Worm (Caenorhabditis elegans) whole organism, L1 larva: ENCODE data around the gene F42C5.6.
A peak's percentile ranks its signal among the peaks of the same experiment; 100 is the strongest.

ENCODE experiments used
- C04F5.9 ChIP-seq: sonication (generic microtip); optimal IDR thresholded peaks from 2 replicates; lab custom pipeline; 2016; ENCODE audit warnings: missing genetic modification characterization, missing compliant biosample characterization
- aha-1 ChIP-seq: fragments of 150-350 bp; optimal IDR thresholded peaks from 2 replicates; lab custom pipeline; 2014; ENCODE audit warnings: missing biosample characterization, missing genetic modification characterization
- alr-1 ChIP-seq: fragments of 200-800 bp; sonication (Bioruptor generic); optimal IDR thresholded peaks from 2 replicates; lab custom pipeline; 2018; ENCODE audit warnings: borderline replicate concordance, mild to moderate bottlenecking, missing genetic modification characterization, missing compliant biosample characterization
- blmp-1 ChIP-seq: fragments of 150-350 bp; optimal IDR thresholded peaks from 2 replicates; lab custom pipeline; 2014; ENCODE audit warnings: missing biosample characterization, missing genetic modification characterization
- ceh-82 ChIP-seq, 3 experiments: fragments of 150-350 bp in 1 of 3; sonication (generic microtip) in 2 of 3; optimal IDR thresholded peaks; 2 replicates each; lab custom pipeline; 2014 to 2017; ENCODE audit warnings: missing biosample characterization in 3 of 3, missing genetic modification characterization in 3 of 3
- ceh-90 ChIP-seq: sonication (generic microtip); optimal IDR thresholded peaks from 2 replicates; lab custom pipeline; 2016; ENCODE audit warnings: missing genetic modification characterization, missing compliant biosample characterization
- efl-1 ChIP-seq, 4 experiments: fragments of 150-350 bp; optimal IDR thresholded peaks in 3 of 4; peaks in 1 of 4; 1 replicate in 1 of 4; 2 replicates in 3 of 4; lab custom pipeline; 2014; ENCODE audit warnings: missing biosample characterization in 2 of 4, missing genetic modification characterization in 2 of 4, missing genetic modification reagents in 2 of 4
- elt-2 ChIP-seq: sonication (generic microtip); optimal IDR thresholded peaks from 2 replicates; lab custom pipeline; 2016; ENCODE audit warnings: missing genetic modification characterization, mild to moderate bottlenecking, inconsistent platforms, missing compliant biosample characterization, missing genetic modification reagents
- ets-5 ChIP-seq: fragments of 200-800 bp; sonication (Bioruptor generic); IDR thresholded peaks from 2 replicates; pipeline ENCODE4 v1.3.6; 2022; ENCODE audit warnings: missing genetic modification characterization, missing compliant biosample characterization
- fkh-10 ChIP-seq: sonication (generic microtip); optimal IDR thresholded peaks from 2 replicates; lab custom pipeline; 2017; ENCODE audit warnings: missing biosample characterization, missing genetic modification reagents, missing genetic modification characterization
- fkh-8 ChIP-seq: sonication (generic microtip); optimal IDR thresholded peaks from 2 replicates; lab custom pipeline; 2016; ENCODE audit warnings: mild to moderate bottlenecking, missing genetic modification characterization, missing compliant biosample characterization
- fos-1 ChIP-seq: fragments of 150-350 bp; optimal IDR thresholded peaks from 2 replicates; lab custom pipeline; 2014; ENCODE audit warnings: missing biosample characterization, missing genetic modification characterization
- hpl-2 ChIP-seq: fragments of 150-350 bp; optimal IDR thresholded peaks from 2 replicates; lab custom pipeline; 2014; ENCODE audit warnings: missing biosample characterization, missing genetic modification reagents, missing genetic modification characterization
- irx-1 ChIP-seq: sonication (generic microtip); optimal IDR thresholded peaks from 2 replicates; lab custom pipeline; 2016; ENCODE audit warnings: missing genetic modification characterization, missing compliant biosample characterization
- lin-13 ChIP-seq: fragments of 150-350 bp; optimal IDR thresholded peaks from 2 replicates; lab custom pipeline; 2014; ENCODE audit warnings: missing biosample characterization, missing genetic modification reagents, missing genetic modification characterization
- lin-14 ChIP-seq: fragments of 200-800 bp; sonication (Bioruptor generic); optimal IDR thresholded peaks from 2 replicates; lab custom pipeline; 2018; ENCODE audit warnings: mild to moderate bottlenecking, missing genetic modification characterization, moderate library complexity, missing compliant biosample characterization
- lin-35 ChIP-seq, 2 experiments: fragments of 150-350 bp; optimal IDR thresholded peaks; 2 replicates each; lab custom pipeline; 2014; ENCODE audit warnings: missing biosample characterization in 2 of 2, missing genetic modification characterization in 2 of 2, missing genetic modification reagents in 2 of 2
- lir-3 ChIP-seq: sonication (generic microtip); optimal IDR thresholded peaks from 2 replicates; lab custom pipeline; 2016; ENCODE audit warnings: mild to moderate bottlenecking, missing genetic modification characterization, moderate library complexity, missing compliant biosample characterization; ENCODE audit not compliant: poor library complexity
- mab-9 ChIP-seq: fragments of 200-800 bp; sonication (Bioruptor generic); IDR thresholded peaks from 2 replicates; pipeline ENCODE4 v1.3.6; 2022; ENCODE audit warnings: missing genetic modification reagents, missing genetic modification characterization, missing compliant biosample characterization
- mdl-1 ChIP-seq, 2 experiments: fragments of 150-350 bp; optimal IDR thresholded peaks; 2 replicates each; lab custom pipeline; 2014 to 2017; ENCODE audit warnings: missing biosample characterization in 2 of 2, missing genetic modification characterization in 2 of 2, inconsistent platforms in 1 of 2
- nhr-11 ChIP-seq: fragments of 150-350 bp; optimal IDR thresholded peaks from 2 replicates; lab custom pipeline; 2014; ENCODE audit warnings: missing biosample characterization, missing genetic modification characterization
- nhr-20 ChIP-seq: sonication (generic microtip); optimal IDR thresholded peaks from 2 replicates; lab custom pipeline; 2016; ENCODE audit warnings: mild to moderate bottlenecking, missing genetic modification characterization, missing compliant biosample characterization
- nhr-28 ChIP-seq: fragments of 150-350 bp; optimal IDR thresholded peaks from 2 replicates; lab custom pipeline; 2014; ENCODE audit warnings: missing biosample characterization, missing genetic modification characterization
- nhr-47 ChIP-seq: sonication (generic microtip); optimal IDR thresholded peaks from 2 replicates; lab custom pipeline; 2016; ENCODE audit warnings: mild to moderate bottlenecking, missing genetic modification characterization, moderate library complexity, missing compliant biosample characterization
- nhr-84 ChIP-seq: sonication (generic microtip); optimal IDR thresholded peaks from 2 replicates; lab custom pipeline; 2017; ENCODE audit warnings: missing biosample characterization, missing genetic modification characterization
- nhr-85 ChIP-seq: sonication (generic microtip); peaks from one replicate; lab custom pipeline; 2016; ENCODE audit warnings: missing genetic modification characterization, inconsistent platforms, missing compliant biosample characterization
- nhr-90 ChIP-seq: sonication (generic microtip); optimal IDR thresholded peaks from 2 replicates; lab custom pipeline; 2016; ENCODE audit warnings: mild to moderate bottlenecking, missing genetic modification characterization, missing compliant biosample characterization; ENCODE audit not compliant: poor library complexity
- pqm-1 ChIP-seq: sonication (generic microtip); optimal IDR thresholded peaks from 3 replicates; lab custom pipeline; 2017; ENCODE audit warnings: missing biosample characterization, missing genetic modification characterization
- snu-23 ChIP-seq: sonication (generic microtip); optimal IDR thresholded peaks from 2 replicates; lab custom pipeline; 2016; ENCODE audit warnings: missing genetic modification characterization, missing compliant biosample characterization
- sup-37 ChIP-seq: fragments of 200-800 bp; sonication (Bioruptor generic); optimal IDR thresholded peaks from 2 replicates; lab custom pipeline; 2018; ENCODE audit warnings: mild to moderate bottlenecking, missing genetic modification characterization, missing compliant biosample characterization
- swsn-7 ChIP-seq: sonication (generic microtip); optimal IDR thresholded peaks from 2 replicates; lab custom pipeline; 2016; ENCODE audit warnings: missing genetic modification characterization, missing compliant biosample characterization
- tlp-1 ChIP-seq: fragments of 150-350 bp; optimal IDR thresholded peaks from 2 replicates; lab custom pipeline; 2014; ENCODE audit warnings: missing biosample characterization, missing genetic modification characterization
- unc-130 ChIP-seq: fragments of 150-350 bp; optimal IDR thresholded peaks from 2 replicates; lab custom pipeline; 2017; ENCODE audit warnings: missing biosample characterization, missing genetic modification characterization, inconsistent platforms
- unc-62 ChIP-seq: fragments of 150-350 bp; optimal IDR thresholded peaks from 2 replicates; lab custom pipeline; 2014; ENCODE audit warnings: missing biosample characterization, missing genetic modification reagents, missing genetic modification characterization
- vab-15 ChIP-seq: sonication (generic microtip); optimal IDR thresholded peaks from 2 replicates; lab custom pipeline; 2017; ENCODE audit warnings: missing genotype, mild to moderate bottlenecking, missing genetic modification characterization, missing compliant biosample characterization
- zag-1 ChIP-seq: fragments of 150-350 bp; optimal IDR thresholded peaks from 2 replicates; lab custom pipeline; 2014; ENCODE audit warnings: missing biosample characterization, missing genetic modification characterization
- ztf-11 ChIP-seq, 2 experiments: sonication (generic microtip); optimal IDR thresholded peaks; 2 replicates each; lab custom pipeline; 2016 to 2017; ENCODE audit warnings: missing genetic modification characterization in 2 of 2, missing biosample characterization in 1 of 2, missing compliant biosample characterization in 1 of 2

Gene F42C5.6

ce11 chrIV:7287474-7287873 is 21.4 kb downstream of the F42C5.6 start, which contains the start of gene F42C5.3:
Gene F42C5.3, minus strand, starts transcription at chrIV:7287574.
- TF ChIP-seq fkh-8 (tag; lab: Kevin White, UChicago) (no peak), nhr-11 (tag; lab: Kevin White, UChicago) (no peak), sup-37 (GFP tag; lab: Kevin White, UChicago) (no peak), efl-1 (optimal IDR thresholded peaks at IDR 0.05; lab: Kevin White, UChicago) (no peak), efl-1 (GFP tag; optimal IDR thresholded peaks at IDR 0.05 in 1 of 2; lab: Kevin White, UChicago) (no peak), blmp-1 (tag; lab: Kevin White, UChicago) (no peak), tlp-1 (tag; lab: Kevin White, UChicago) (no peak), lin-13 (GFP tag; lab: Kevin White, UChicago) (no peak), nhr-85 (no peak), mab-9 (GFP tag; lab: Robert Waterston, UW) (no peak), lir-3 (tag; lab: Kevin White, UChicago) (no peak), ets-5 (GFP tag; lab: Robert Waterston, UW) (no peak), alr-1 (no peak), nhr-84 (no peak), zag-1 (tag; lab: Kevin White, UChicago) (no peak), pqm-1 (tag; lab: Kevin White, UChicago) (no peak), irx-1 (tag; lab: Kevin White, UChicago) (no peak), swsn-7 (tag; lab: Kevin White, UChicago) (no peak), fos-1 (tag; lab: Kevin White, UChicago) (no peak), unc-130 (no peak), lin-35 (GFP tag; optimal IDR thresholded peaks at IDR 0.05; lab: Kevin White, UChicago) (no peak)

ce11 chrIV:7285839-7286238 is 23.0 kb downstream of the F42C5.6 start, which contains the start of gene C06E4.8:
Gene C06E4.8, minus strand, starts transcription at chrIV:7285875.
- no peak for TF ChIP-seq aha-1 (tag; lab: Kevin White, UChicago)
- TF ChIP-seq zag-1 (tag; lab: Kevin White, UChicago) = no peak
- TF ChIP-seq swsn-7 (tag; lab: Kevin White, UChicago) = no peak
- no peak for TF ChIP-seq elt-2 (tag; lab: Kevin White, UChicago)
- TF ChIP-seq, all 84 proteins: peak for 0

- TF ChIP-seq ceh-82 (tag; optimal IDR thresholded peaks at IDR 0.05; lab: Kevin White, UChicago) (no peak), nhr-11 (tag; lab: Kevin White, UChicago) (no peak), efl-1 (optimal IDR thresholded peaks at IDR 0.05; lab: Kevin White, UChicago) (no peak), efl-1 (GFP tag; optimal IDR thresholded peaks at IDR 0.05 in 1 of 2; lab: Kevin White, UChicago) (peak in 1 of 2 experiments; percentile 66), fkh-10 (GFP tag; lab: Kevin White, UChicago) (no peak), ets-5 (GFP tag; lab: Robert Waterston, UW) (0 out of 2 replicates have a peak, but pooled peaks have one; percentile 11)
These were observed 25.9 kb downstream of the F42C5.6 start, which contains the start of gene C06E4.1 for ce11 chrIV:7282957-7283356. Gene C06E4.1, plus strand, starts transcription at chrIV:7283257.

- TF ChIP-seq snu-23 (GFP tag; lab: Kevin White, UChicago) (no peak), nhr-28 (no peak), unc-130 (no peak), zag-1 (tag; lab: Kevin White, UChicago) (no peak), C04F5.9 (no peak), fos-1 (tag; lab: Kevin White, UChicago) (no peak), unc-62 (GFP tag; lab: Kevin White, UChicago) (no peak), ztf-11 (tag; optimal IDR thresholded peaks at IDR 0.05; lab: Kevin White, UChicago) (no peak), mdl-1 (tag; optimal IDR thresholded peaks at IDR 0.05; lab: Kevin White, UChicago) (no peak), vab-15 (tag; lab: Kevin White, UChicago) (no peak), ceh-90 (no peak)
- TF ChIP-seq, all 84 proteins: peak for 0
These were observed 32.2 kb downstream of the F42C5.6 start, which contains the start of gene C06E4.2 for ce11 chrIV:7276661-7277060. Gene C06E4.2, plus strand, starts transcription at chrIV:7276961.

- TF ChIP-seq nhr-47 (tag; lab: Kevin White, UChicago) (peak; percentile 11), snu-23 (GFP tag; lab: Kevin White, UChicago) (peak; percentile 27), elt-2 (tag; lab: Kevin White, UChicago) (peak; percentile 3), alr-1 (no peak), lin-14 (peak; percentile 43), nhr-90 (tag; lab: Kevin White, UChicago) (peak; percentile 18), hpl-2 (GFP tag; lab: Kevin White, UChicago) (no peak), efl-1 (optimal IDR thresholded peaks at IDR 0.05; lab: Kevin White, UChicago) (no peak), efl-1 (GFP tag; optimal IDR thresholded peaks at IDR 0.05 in 1 of 2; lab: Kevin White, UChicago) (peak in 1 of 2 experiments; percentile 8), nhr-20 (tag; lab: Kevin White, UChicago) (peak; percentile 2)
These were observed 33.8 kb downstream of the F42C5.6 start for ce11 chrIV:7274969-7275548.
